Worm (Caenorhabditis elegans): ENCODE data around the gene ZK632.10.

Gene ZK632.10

ce11 chrIII:9860201-9860780, 32.8 kb upstream of the ZK632.10 start, which contains the start of gene twk-48:
Gene twk-48, plus strand, starts transcription at chrIII:9860730.
- TF ChIP-seq ref-1 (GFP tag; conservative IDR thresholded peaks at IDR 0.05) = no peak
- TF ChIP-seq flt-1 (GFP tag; IDR thresholded peaks at IDR 0.05) = no peak
- TF ChIP-seq klf-2 (GFP tag; conservative IDR thresholded peaks at IDR 0.05) = no peak
- TF ChIP-seq ztf-23 (GFP tag; IDR thresholded peaks at IDR 0.05) = no peak
- no peak for TF ChIP-seq tab-1 (GFP tag; IDR thresholded peaks at IDR 0.05)
- TF ChIP-seq med-1 (GFP tag; optimal IDR thresholded peaks at IDR 0.05; ENCODE audit: insufficient read depth) = no peak
- no peak for TF ChIP-seq T22C8.4 (GFP tag; IDR thresholded peaks at IDR 0.05)
- TF ChIP-seq cog-1 (tag; optimal IDR thresholded peaks at IDR 0.05) = no peak
- TF ChIP-seq ztf-29 (GFP tag; IDR thresholded peaks at IDR 0.05) = no peak

- TF ChIP-seq tab-1 (GFP tag; IDR thresholded peaks at IDR 0.05) (no peak), med-1 (GFP tag; optimal IDR thresholded peaks at IDR 0.05; ENCODE audit: insufficient read depth) (no peak), klf-2 (GFP tag; conservative IDR thresholded peaks at IDR 0.05) (no peak), flt-1 (GFP tag; IDR thresholded peaks at IDR 0.05) (no peak), T22C8.4 (GFP tag; IDR thresholded peaks at IDR 0.05) (no peak), ref-1 (GFP tag; conservative IDR thresholded peaks at IDR 0.05) (no peak), ztf-29 (GFP tag; IDR thresholded peaks at IDR 0.05) (no peak), ztf-23 (GFP tag; IDR thresholded peaks at IDR 0.05) (no peak), cog-1 (tag; optimal IDR thresholded peaks at IDR 0.05) (no peak)
These were observed 31.7 kb upstream of the ZK632.10 start, which contains the start of gene gpdh-2 for ce11 chrIII:9859133-9859775. Gene gpdh-2, minus strand, starts transcription at chrIII:9859183.

- no peak for TF ChIP-seq tab-1 (GFP tag; IDR thresholded peaks at IDR 0.05)
- no peak for TF ChIP-seq klf-2 (GFP tag; conservative IDR thresholded peaks at IDR 0.05)
- TF ChIP-seq med-1 (GFP tag; optimal IDR thresholded peaks at IDR 0.05; ENCODE audit: insufficient read depth) = no peak
- TF ChIP-seq T22C8.4 (GFP tag; IDR thresholded peaks at IDR 0.05) = no peak
These were observed 30.5 kb upstream of the ZK632.10 start for ce11 chrIII:9858061-9858460.

- TF ChIP-seq ref-1 (GFP tag; conservative IDR thresholded peaks at IDR 0.05) (no peak), cog-1 (tag; optimal IDR thresholded peaks at IDR 0.05) (no peak), T22C8.4 (GFP tag; IDR thresholded peaks at IDR 0.05) (no peak), klf-2 (GFP tag; conservative IDR thresholded peaks at IDR 0.05) (no peak), tab-1 (GFP tag; IDR thresholded peaks at IDR 0.05) (no peak), med-1 (GFP tag; optimal IDR thresholded peaks at IDR 0.05; ENCODE audit: insufficient read depth) (no peak), ztf-29 (GFP tag; IDR thresholded peaks at IDR 0.05) (no peak), ztf-23 (GFP tag; IDR thresholded peaks at IDR 0.05) (no peak), flt-1 (GFP tag; IDR thresholded peaks at IDR 0.05) (no peak)
These were observed 29.6 kb upstream of the ZK632.10 start for ce11 chrIII:9857110-9857509.

ce11 chrIII:9854960-9855359, 27.4 kb upstream of the ZK632.10 start:
- TF ChIP-seq med-1 (GFP tag; optimal IDR thresholded peaks at IDR 0.05; ENCODE audit: insufficient read depth) (no peak), flt-1 (GFP tag; IDR thresholded peaks at IDR 0.05) (no peak), ztf-29 (GFP tag; IDR thresholded peaks at IDR 0.05) (no peak), ref-1 (GFP tag; conservative IDR thresholded peaks at IDR 0.05) (no peak), T22C8.4 (GFP tag; IDR thresholded peaks at IDR 0.05) (no peak), ztf-23 (GFP tag; IDR thresholded peaks at IDR 0.05) (no peak), tab-1 (GFP tag; IDR thresholded peaks at IDR 0.05) (no peak), cog-1 (tag; optimal IDR thresholded peaks at IDR 0.05) (no peak), klf-2 (GFP tag; conservative IDR thresholded peaks at IDR 0.05) (no peak)

- TF ChIP-seq med-1 (GFP tag; optimal IDR thresholded peaks at IDR 0.05; ENCODE audit: insufficient read depth) (no peak), T22C8.4 (GFP tag; IDR thresholded peaks at IDR 0.05) (no peak), flt-1 (GFP tag; IDR thresholded peaks at IDR 0.05) (no peak), ztf-23 (GFP tag; IDR thresholded peaks at IDR 0.05) (no peak), ref-1 (GFP tag; conservative IDR thresholded peaks at IDR 0.05) (no peak), tab-1 (GFP tag; IDR thresholded peaks at IDR 0.05) (no peak), cog-1 (tag; optimal IDR thresholded peaks at IDR 0.05) (no peak), ztf-29 (GFP tag; IDR thresholded peaks at IDR 0.05) (no peak), klf-2 (GFP tag; conservative IDR thresholded peaks at IDR 0.05) (no peak)
These were observed 26.4 kb upstream of the ZK632.10 start for ce11 chrIII:9853667-9854620.

ce11 chrIII:9851547-9851946, 24.0 kb upstream of the ZK632.10 start, which contains the start of gene K11H3.3:
Gene K11H3.3, plus strand, starts transcription at chrIII:9851854.
- no peak for TF ChIP-seq med-1 (GFP tag; optimal IDR thresholded peaks at IDR 0.05; ENCODE audit: insufficient read depth)
- TF ChIP-seq ref-1 (GFP tag; conservative IDR thresholded peaks at IDR 0.05) = no peak
- TF ChIP-seq T22C8.4 (GFP tag; IDR thresholded peaks at IDR 0.05) = no peak
- TF ChIP-seq ztf-23 (GFP tag; IDR thresholded peaks at IDR 0.05) = no peak
- TF ChIP-seq cog-1 (tag; optimal IDR thresholded peaks at IDR 0.05) = no peak
- TF ChIP-seq tab-1 (GFP tag; IDR thresholded peaks at IDR 0.05) = no peak
- no peak for TF ChIP-seq ztf-29 (GFP tag; IDR thresholded peaks at IDR 0.05)
- TF ChIP-seq flt-1 (GFP tag; IDR thresholded peaks at IDR 0.05) = no peak
- no peak for TF ChIP-seq klf-2 (GFP tag; conservative IDR thresholded peaks at IDR 0.05)

- TF ChIP-seq T22C8.4 (GFP tag; IDR thresholded peaks at IDR 0.05) (no peak), ztf-23 (GFP tag; IDR thresholded peaks at IDR 0.05) (no peak), klf-2 (GFP tag; conservative IDR thresholded peaks at IDR 0.05) (no peak), tab-1 (GFP tag; IDR thresholded peaks at IDR 0.05) (no peak)
These were observed 23.4 kb upstream of the ZK632.10 start for ce11 chrIII:9850877-9851276.

ce11 chrIII:9849950-9850349, 22.4 kb upstream of the ZK632.10 start:
- TF ChIP-seq cog-1 (tag; optimal IDR thresholded peaks at IDR 0.05) (no peak), klf-2 (GFP tag; conservative IDR thresholded peaks at IDR 0.05) (no peak), med-1 (GFP tag; optimal IDR thresholded peaks at IDR 0.05; ENCODE audit: insufficient read depth) (no peak)

All from whole organism, midembryonic.